Fruit fly (Drosophila melanogaster): ENCODE measurements around the gene CAH5.
A peak's percentile ranks its signal among the peaks of the same experiment; 100 is the strongest.

CAH5 gene

dm6 chr3R:31251130-31251770, 11.1 kb upstream of the CAH5 start:
- TF ChIP-seq CG33213 (GFP tag; optimal IDR thresholded peaks at IDR 0.05) (no peak), dmrt99B (tag; optimal IDR thresholded peaks at IDR 0.05) (peak; percentile 31), Drgx (GFP tag; IDR thresholded peaks at IDR 0.05) (peak; percentile 55), ara (GFP tag; IDR thresholded peaks at IDR 0.05) (no peak), shn (GFP tag; optimal IDR thresholded peaks at IDR 0.05) (no peak), Spps (tag; optimal IDR thresholded peaks at IDR 0.05) (no peak), bigmax (GFP tag; optimal IDR thresholded peaks at IDR 0.05) (no peak), kah (GFP tag; optimal IDR thresholded peaks at IDR 0.05) (no peak), sob (GFP tag; IDR thresholded peaks at IDR 0.05) (no peak), tup (GFP tag; optimal IDR thresholded peaks at IDR 0.05) (no peak), CG16815 (GFP tag; optimal IDR thresholded peaks at IDR 0.05) (no peak), bsh (GFP tag; optimal IDR thresholded peaks at IDR 0.05) (peak in 1 of 2 experiments; percentile 27), CG31365 (tag; optimal IDR thresholded peaks at IDR 0.05) (no peak), CG11504 (tag; optimal IDR thresholded peaks at IDR 0.05) (peak; percentile 6), gem (tag; optimal IDR thresholded peaks at IDR 0.05) (peak; percentile 31), luna (GFP tag; optimal IDR thresholded peaks at IDR 0.05) (no peak), CG13287 (GFP tag; IDR thresholded peaks at IDR 0.05; ENCODE audit: partially characterized antibody) (no peak), pfk (GFP tag; optimal IDR thresholded peaks at IDR 0.05) (no peak), Poxn (GFP tag; IDR thresholded peaks at IDR 0.05) (no peak), CG8388 (GFP tag; optimal IDR thresholded peaks at IDR 0.05) (peak; percentile 4), prd (optimal IDR thresholded peaks at IDR 0.05) (no peak), prd (GFP tag; IDR thresholded peaks at IDR 0.05) (peak; percentile 17; the same call in 1 of the 3 replicates), az2 (GFP tag; optimal IDR thresholded peaks at IDR 0.05) (peak; percentile 20), Sry-δ (GFP tag; optimal IDR thresholded peaks at IDR 0.05) (no peak), CG12769 (tag; optimal IDR thresholded peaks at IDR 0.05) (no peak), CG12391 (tag; optimal IDR thresholded peaks at IDR 0.05) (peak; percentile 7), Jarid2 (GFP tag; optimal IDR thresholded peaks at IDR 0.05) (no peak), CG7839 (tag; optimal IDR thresholded peaks at IDR 0.05) (peak; percentile 1), mld (GFP tag; IDR thresholded peaks at IDR 0.05; ENCODE audit: partially characterized antibody) (no peak), CG30403 (GFP tag; optimal IDR thresholded peaks at IDR 0.05) (no peak), Ssrp (tag; optimal IDR thresholded peaks at IDR 0.05) (peak; percentile 0), row (GFP tag; IDR thresholded peaks at IDR 0.05) (peak; percentile 17; the same call in 1 of the 3 replicates), CG7745 (tag; optimal IDR thresholded peaks at IDR 0.05) (no peak), HLH3B (GFP tag; IDR thresholded peaks at IDR 0.05) (no peak), grn (GFP tag; optimal IDR thresholded peaks at IDR 0.05) (no peak), CG30020 (tag; optimal IDR thresholded peaks at IDR 0.05) (no peak), odd (GFP tag; optimal IDR thresholded peaks at IDR 0.05) (no peak), CG6689 (GFP tag; IDR thresholded peaks at IDR 0.05) (peak; percentile 11; the same call in 1 of the 2 replicates), CG7786 (GFP tag; optimal IDR thresholded peaks at IDR 0.05) (no peak), sens (GFP tag) (peak; percentile 69), CG7357 (GFP tag; IDR thresholded peaks at IDR 0.05) (no peak), Dref (GFP tag; IDR thresholded peaks at IDR 0.05) (no peak), Hr51 (GFP tag; optimal IDR thresholded peaks at IDR 0.05) (peak in 1 of 2 experiments; percentile 6), CG18764 (GFP tag; optimal IDR thresholded peaks at IDR 0.05) (no peak), z (GFP tag; IDR thresholded peaks at IDR 0.05) (no peak), vvl (GFP tag; IDR thresholded peaks at IDR 0.05) (peak; percentile 20; the same call in 1 of the 2 replicates), Xrp1 (GFP tag; IDR thresholded peaks at IDR 0.05) (peak; percentile 39; the same call in 1 of the 2 replicates), CG2116 (GFP tag; optimal IDR thresholded peaks at IDR 0.05) (no peak), Camta (GFP tag; optimal IDR thresholded peaks at IDR 0.05) (peak; percentile 8), Taf1 (GFP tag; IDR thresholded peaks at IDR 0.05) (no peak)
